Fruit fly (Drosophila melanogaster): ENCODE measurements around the gene CG1537.

CG1537 gene

dm6 chrX:11090161-11090560 is 27.2 kb upstream of the CG1537 start, which contains the start of gene CG2076 (continued):
- TF ChIP-seq CG31441 (GFP tag; IDR thresholded peaks at IDR 0.05) (no peak), hb (GFP tag; IDR thresholded peaks at IDR 0.05; ENCODE audit: partially characterized antibody) (peak; percentile 95), CG7963 (GFP tag; IDR thresholded peaks at IDR 0.05; ENCODE audit: partially characterized antibody) (peak; percentile 94), Sry-δ (GFP tag; optimal IDR thresholded peaks at IDR 0.05) (peak; percentile 58), fd3F (GFP tag; optimal IDR thresholded peaks at IDR 0.05) (no peak), slou (GFP tag; optimal IDR thresholded peaks at IDR 0.05) (no peak), nmo (GFP tag; optimal IDR thresholded peaks at IDR 0.05) (peak; percentile 22), Bgb (GFP tag; IDR thresholded peaks at IDR 0.05; ENCODE audit: partially characterized antibody) (peak; percentile 92), bbx (GFP tag; IDR thresholded peaks at IDR 0.05; ENCODE audit: partially characterized antibody) (peak; percentile 90), Dp (GFP tag; optimal IDR thresholded peaks at IDR 0.05) (peak; percentile 77), CG1602 (GFP tag; optimal IDR thresholded peaks at IDR 0.05) (no peak), CG14710 (tag; optimal IDR thresholded peaks at IDR 0.05) (peak; percentile 37), tap (tag; optimal IDR thresholded peaks at IDR 0.05) (no peak), inv (GFP tag; IDR thresholded peaks at IDR 0.05; ENCODE audit: partially characterized antibody) (peak; percentile 84), stwl (tag; optimal IDR thresholded peaks at IDR 0.05) (peak; percentile 65), CG9215 (GFP tag; IDR thresholded peaks at IDR 0.05) (no peak), CG4617 (GFP tag; optimal IDR thresholded peaks at IDR 0.05; ENCODE audit: borderline replicate concordance) (peak; percentile 12), CG4360 (GFP tag; IDR thresholded peaks at IDR 0.05) (no peak), Dll (GFP tag; IDR thresholded peaks at IDR 0.05; ENCODE audit: partially characterized antibody) (peak; percentile 90), Doc3 (GFP tag; IDR thresholded peaks at IDR 0.05; ENCODE audit: partially characterized antibody) (peak; percentile 86), E2f2 (GFP tag; IDR thresholded peaks at IDR 0.05) (peak; percentile 82), Blimp-1 (GFP tag; optimal IDR thresholded peaks at IDR 0.05) (no peak)

- TF ChIP-seq pzg (GFP tag; optimal IDR thresholded peaks at IDR 0.05) (no peak), CG11695 (GFP tag; IDR thresholded peaks at IDR 0.05) (0 out of 3 replicates have a peak, but pooled peaks have one; percentile 30), CG2678 (tag; optimal IDR thresholded peaks at IDR 0.05) (peak; percentile 14), Dp (GFP tag; optimal IDR thresholded peaks at IDR 0.05) (no peak), gem (tag; optimal IDR thresholded peaks at IDR 0.05) (no peak), row (GFP tag; IDR thresholded peaks at IDR 0.05) (0 out of 3 replicates have a peak, but pooled peaks have one; percentile 15)
Observed at dm6 chrX:11088778-11089340, 25.9 kb upstream of the CG1537 start, which contains the start of gene Vago. Vago (plus strand) TSS chrX:11089290.

- TF ChIP-seq HmgZ (tag; optimal IDR thresholded peaks at IDR 0.05) (no peak), sc (optimal IDR thresholded peaks at IDR 0.05) (no peak), sc (GFP tag; optimal IDR thresholded peaks at IDR 0.05) (no peak), B-H1 (GFP tag; IDR thresholded peaks at IDR 0.05) (no peak), CG12071 (GFP tag; optimal IDR thresholded peaks at IDR 0.05) (no peak), CG1647 (GFP tag; optimal IDR thresholded peaks at IDR 0.05) (no peak), Scr (GFP tag; IDR thresholded peaks at IDR 0.05; ENCODE audit: partially characterized antibody) (no peak), unc-4 (GFP tag; IDR thresholded peaks at IDR 0.05; ENCODE audit: partially characterized antibody) (no peak), MBD-R2 (GFP tag; IDR thresholded peaks at IDR 0.05) (no peak), mirr (GFP tag; optimal IDR thresholded peaks at IDR 0.05) (no peak), gce (GFP tag; IDR thresholded peaks at IDR 0.05) (no peak), btn (GFP tag; optimal IDR thresholded peaks at IDR 0.05) (no peak), nau (GFP tag; optimal IDR thresholded peaks at IDR 0.05) (no peak), CG6689 (GFP tag; IDR thresholded peaks at IDR 0.05) (no peak), vvl (GFP tag; IDR thresholded peaks at IDR 0.05) (no peak), CG1832 (GFP tag; optimal IDR thresholded peaks at IDR 0.05) (no peak), slp2 (GFP tag; optimal IDR thresholded peaks at IDR 0.05) (no peak), Bdp1 (GFP tag; optimal IDR thresholded peaks at IDR 0.05) (no peak), grau (tag; optimal IDR thresholded peaks at IDR 0.05) (no peak), NFAT (GFP tag; IDR thresholded peaks at IDR 0.05) (no peak), CG6175 (GFP tag; IDR thresholded peaks at IDR 0.05) (no peak), Fer2 (tag; optimal IDR thresholded peaks at IDR 0.05) (no peak)
Observed at dm6 chrX:11087384-11087783, 24.4 kb upstream of the CG1537 start.
